Worm (Caenorhabditis elegans): Measurements from ENCODE around the gene srt-31.

srt-31 gene

DNA sequence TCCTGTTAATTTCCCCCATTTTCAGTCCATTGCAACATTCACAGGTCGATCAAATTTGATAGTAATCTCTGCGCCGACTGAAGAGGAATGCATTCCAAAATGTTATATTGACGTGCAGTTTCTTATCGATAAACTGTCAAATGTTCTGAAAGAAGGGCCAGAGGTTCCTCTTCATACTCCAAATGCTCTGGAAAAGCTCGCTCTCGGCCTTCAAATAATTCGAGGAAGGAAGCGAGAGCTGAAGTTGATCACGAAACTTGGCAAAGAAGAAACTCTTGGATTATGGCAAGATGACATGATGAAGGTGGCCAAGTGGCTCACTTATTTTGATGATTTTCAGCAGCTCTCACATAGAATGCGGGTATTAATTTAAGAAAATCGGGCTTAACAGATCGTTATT is 6.4 kb downstream of the srt-31 start:
- no peak for TF ChIP-seq ztf-1 (GFP tag; conservative IDR thresholded peaks at IDR 0.05)
- TF ChIP-seq R02D3.7 (tag; optimal IDR thresholded peaks at IDR 0.05) = no peak
- TF ChIP-seq nhr-6 (tag; optimal IDR thresholded peaks at IDR 0.05) = no peak
- TF ChIP-seq aly-2 (tag; optimal IDR thresholded peaks at IDR 0.05) = no peak
- TF ChIP-seq nhr-25 (tag; optimal IDR thresholded peaks at IDR 0.05) = no peak
- no peak for TF ChIP-seq unc-62 (GFP tag; optimal IDR thresholded peaks at IDR 0.05)
- no peak for TF ChIP-seq gmeb-1 (tag; optimal IDR thresholded peaks at IDR 0.05)
- no peak for TF ChIP-seq egl-27 (tag; optimal IDR thresholded peaks at IDR 0.05)
- no peak for TF ChIP-seq ceh-82 (tag; optimal IDR thresholded peaks at IDR 0.05)
- TF ChIP-seq alr-1 (tag; optimal IDR thresholded peaks at IDR 0.05) = no peak
- no peak for TF ChIP-seq nhr-21 (tag; optimal IDR thresholded peaks at IDR 0.05)
- no peak for TF ChIP-seq nhr-23 (tag; optimal IDR thresholded peaks at IDR 0.05)
- TF ChIP-seq dmd-4 (tag; optimal IDR thresholded peaks at IDR 0.05) = no peak

ce11 chrV:482860-483259 is 10.2 kb downstream of the srt-31 start:
- TF ChIP-seq mbf-1 (tag; optimal IDR thresholded peaks at IDR 0.05) (no peak), nhr-23 (tag; optimal IDR thresholded peaks at IDR 0.05) (no peak), ama-1 (optimal IDR thresholded peaks at IDR 0.05) (no peak), nhr-21 (tag; optimal IDR thresholded peaks at IDR 0.05) (no peak), nhr-12 (tag; optimal IDR thresholded peaks at IDR 0.05) (no peak), Y55F3AM.14 (GFP tag; optimal IDR thresholded peaks at IDR 0.05) (no peak), nhr-25 (tag; optimal IDR thresholded peaks at IDR 0.05) (no peak), lin-11 (tag; optimal IDR thresholded peaks at IDR 0.05) (no peak), alr-1 (tag; optimal IDR thresholded peaks at IDR 0.05) (no peak), sma-3 (GFP tag; optimal IDR thresholded peaks at IDR 0.05) (no peak), ceh-16 (tag; optimal IDR thresholded peaks at IDR 0.05) (no peak), lin-39 (tag; optimal IDR thresholded peaks at IDR 0.05) (no peak), elt-3 (tag; optimal IDR thresholded peaks at IDR 0.05) (no peak), nhr-10 (tag; optimal IDR thresholded peaks at IDR 0.05) (no peak), nhr-77 (tag; optimal IDR thresholded peaks at IDR 0.05) (no peak), ztf-4 (tag; optimal IDR thresholded peaks at IDR 0.05) (no peak), sma-9 (GFP tag; optimal IDR thresholded peaks at IDR 0.05) (no peak), sma-9 (tag; optimal IDR thresholded peaks at IDR 0.05) (no peak), unc-62 (GFP tag; optimal IDR thresholded peaks at IDR 0.05) (no peak), nhr-129 (tag; optimal IDR thresholded peaks at IDR 0.05) (no peak)

DNA sequence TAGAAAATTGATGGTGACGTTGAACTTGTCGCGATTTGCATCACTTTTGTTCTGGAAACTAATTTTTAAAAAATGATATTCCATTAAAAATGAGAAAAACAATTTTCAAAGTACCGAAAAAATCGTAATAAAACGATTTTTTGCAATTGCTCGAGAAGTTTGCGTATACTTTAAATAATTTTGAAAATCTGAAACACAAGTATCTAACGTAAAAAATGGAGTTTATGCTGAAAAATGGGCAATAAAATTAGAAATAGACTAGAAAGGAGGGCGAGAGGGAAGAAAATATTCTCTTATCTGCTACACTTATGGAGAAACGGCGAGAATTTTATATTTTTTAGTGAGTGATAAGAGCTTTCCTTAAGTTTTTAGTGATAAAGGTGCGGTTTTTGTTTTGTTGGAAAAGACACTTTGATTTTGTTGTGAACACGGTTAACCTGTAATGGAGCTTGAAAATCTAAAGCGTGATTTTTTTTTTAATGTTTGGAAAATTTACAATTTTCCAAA is 10.7 kb downstream of the srt-31 start, which contains the start of gene nhr-130:
Gene nhr-130 (minus strand): TSS at position 51 of the 507 bp plus-strand sequence.
- TF ChIP-seq nhr-23 (tag; optimal IDR thresholded peaks at IDR 0.05) = no peak
- TF ChIP-seq lsy-2 (tag; optimal IDR thresholded peaks at IDR 0.05) = no peak
- no peak for TF ChIP-seq zag-1 (tag; optimal IDR thresholded peaks at IDR 0.05)
- TF ChIP-seq dmd-4 (tag; optimal IDR thresholded peaks at IDR 0.05) = no peak
- TF ChIP-seq snpc-4 (tag; optimal IDR thresholded peaks at IDR 0.05) = no peak
- TF ChIP-seq fos-1 (tag; optimal IDR thresholded peaks at IDR 0.05) = peak; percentile 62
- no peak for TF ChIP-seq ztf-4 (tag; optimal IDR thresholded peaks at IDR 0.05)
- TF ChIP-seq gmeb-1 (tag; optimal IDR thresholded peaks at IDR 0.05) = peak; percentile 23
- TF ChIP-seq sma-9 (GFP tag; optimal IDR thresholded peaks at IDR 0.05) = peak; percentile 35
- TF ChIP-seq sma-9 (tag; optimal IDR thresholded peaks at IDR 0.05) = no peak

- TF ChIP-seq C34F6.9 (tag; optimal IDR thresholded peaks at IDR 0.05) (no peak), sma-9 (GFP tag; optimal IDR thresholded peaks at IDR 0.05) (peak; percentile 60), sma-9 (tag; optimal IDR thresholded peaks at IDR 0.05) (no peak), unc-39 (tag; optimal IDR thresholded peaks at IDR 0.05) (no peak), sma-3 (GFP tag; optimal IDR thresholded peaks at IDR 0.05) (peak; percentile 29), F13H6.1 (tag; optimal IDR thresholded peaks at IDR 0.05) (peak; percentile 20)
Observed at ce11 chrV:484285-484890, 11.7 kb downstream of the srt-31 start, which contains the start of gene nhr-212. Gene nhr-212 (plus strand): TSS chrV:484857.

DNA sequence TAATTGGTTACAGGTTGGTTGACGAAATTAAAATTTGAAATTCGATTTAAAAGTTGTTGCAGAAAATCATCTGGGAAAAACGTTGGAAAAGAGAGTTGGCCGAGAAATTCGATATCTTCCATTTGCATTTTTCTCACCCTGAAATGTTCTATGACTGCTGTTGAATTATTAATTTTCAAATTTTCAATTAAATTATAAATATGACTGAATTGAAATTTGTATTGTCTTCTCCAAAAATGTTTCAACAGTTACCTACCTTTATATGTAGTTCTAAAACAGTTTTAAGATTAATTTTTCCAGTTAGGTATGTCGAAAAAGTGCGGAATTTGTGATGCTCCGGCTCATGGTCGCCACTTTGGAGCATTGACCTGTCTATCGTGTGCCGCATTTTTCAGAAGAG is 14.0 kb downstream of the srt-31 start, which contains the start of gene nhr-211:
Gene nhr-211 (plus strand): TSS at position 301 of the 400 bp plus-strand sequence.
- no peak for TF ChIP-seq sem-4 (tag; optimal IDR thresholded peaks at IDR 0.05)
- TF ChIP-seq ceh-82 (tag; optimal IDR thresholded peaks at IDR 0.05) = no peak
- no peak for TF ChIP-seq nhr-23 (tag; optimal IDR thresholded peaks at IDR 0.05)
- no peak for TF ChIP-seq F13H6.1 (tag; optimal IDR thresholded peaks at IDR 0.05)
- TF ChIP-seq sma-3 (GFP tag; optimal IDR thresholded peaks at IDR 0.05) = no peak
- no peak for TF ChIP-seq ZK546.5 (tag; optimal IDR thresholded peaks at IDR 0.05)
- TF ChIP-seq mdl-1 (tag; optimal IDR thresholded peaks at IDR 0.05) = no peak
- no peak for TF ChIP-seq lsy-2 (tag; optimal IDR thresholded peaks at IDR 0.05)
- TF ChIP-seq egl-27 (tag; optimal IDR thresholded peaks at IDR 0.05) = no peak
- no peak for TF ChIP-seq mbf-1 (tag; optimal IDR thresholded peaks at IDR 0.05)
- no peak for TF ChIP-seq zag-1 (tag; optimal IDR thresholded peaks at IDR 0.05)
- no peak for TF ChIP-seq lin-13 (GFP tag; optimal IDR thresholded peaks at IDR 0.05)
